Worm (Caenorhabditis elegans) whole organism, L3 larva: ENCODE measurements around the gene C15H11.10.

Experiments used
- R02D3.7 ChIP-seq: fragments of 150-350 bp; optimal IDR thresholded peaks from 2 replicates; lab custom pipeline; 2014; ENCODE audit warnings: missing biosample characterization, missing genetic modification characterization
- ZK546.5 ChIP-seq: sonication (generic microtip); optimal IDR thresholded peaks from 2 replicates; lab custom pipeline; 2017; ENCODE audit warnings: missing biosample characterization, missing genetic modification characterization
- aly-2 ChIP-seq: fragments of 150-350 bp; optimal IDR thresholded peaks from 2 replicates; lab custom pipeline; 2014; ENCODE audit warnings: missing biosample characterization, missing genetic modification characterization
- ama-1 ChIP-seq: fragments of 150-350 bp; optimal IDR thresholded peaks from 2 replicates; lab custom pipeline; 2018
- ceh-16 ChIP-seq: sonication (generic microtip); optimal IDR thresholded peaks from 2 replicates; lab custom pipeline; 2017; ENCODE audit warnings: missing biosample characterization, missing genetic modification characterization
- ceh-28 ChIP-seq: fragments of 150-350 bp; optimal IDR thresholded peaks from 2 replicates; lab custom pipeline; 2014; ENCODE audit warnings: missing biosample characterization, missing genetic modification reagents, missing genetic modification characterization
- ceh-82 ChIP-seq: fragments of 150-350 bp; optimal IDR thresholded peaks from 2 replicates; lab custom pipeline; 2014; ENCODE audit warnings: missing biosample characterization, missing genetic modification characterization
- ceh-9 ChIP-seq: sonication (generic microtip); optimal IDR thresholded peaks from 2 replicates; lab custom pipeline; 2018; ENCODE audit warnings: missing biosample characterization, missing genetic modification characterization
- daf-12 ChIP-seq: fragments of 150-350 bp; optimal IDR thresholded peaks from 2 replicates; lab custom pipeline; 2014; ENCODE audit warnings: missing biosample characterization, missing genetic modification reagents, missing genetic modification characterization
- egl-27 ChIP-seq: sonication (generic microtip); optimal IDR thresholded peaks from 4 replicates; lab custom pipeline; 2017; ENCODE audit warnings: missing biosample characterization, missing genetic modification reagents, missing genetic modification characterization
- egl-5 ChIP-seq: fragments of 150-350 bp; optimal IDR thresholded peaks from 2 replicates; lab custom pipeline; 2017; ENCODE audit warnings: missing biosample characterization, missing genetic modification reagents, missing genetic modification characterization, inconsistent platforms
- elt-1 ChIP-seq: fragments of 150-350 bp; optimal IDR thresholded peaks from 2 replicates; lab custom pipeline; 2014; ENCODE audit warnings: missing biosample characterization, missing genetic modification characterization
- elt-2 ChIP-seq: sonication (generic microtip); optimal IDR thresholded peaks from 2 replicates; lab custom pipeline; 2016; ENCODE audit warnings: missing genetic modification reagents, mild to moderate bottlenecking, missing genetic modification characterization, missing compliant biosample characterization
- elt-3 ChIP-seq, 3 experiments: fragments of 150-350 bp in 1 of 3; sonication (generic microtip) in 2 of 3; optimal IDR thresholded peaks; 2 replicates in 2 of 3; 4 replicates in 1 of 3; lab custom pipeline; 2014 to 2017; ENCODE audit warnings: missing biosample characterization in 3 of 3, missing genetic modification characterization in 3 of 3
- fkh-10 ChIP-seq: sonication (generic microtip); optimal IDR thresholded peaks from 2 replicates; lab custom pipeline; 2017; ENCODE audit warnings: missing biosample characterization, missing genetic modification reagents, missing genetic modification characterization
- fkh-2 ChIP-seq: fragments of 150-350 bp; optimal IDR thresholded peaks from 2 replicates; lab custom pipeline; 2014; ENCODE audit warnings: missing biosample characterization, missing genetic modification reagents, missing genetic modification characterization
- fos-1 ChIP-seq: fragments of 150-350 bp; optimal IDR thresholded peaks from 2 replicates; lab custom pipeline; 2014; ENCODE audit warnings: missing biosample characterization, missing genetic modification characterization
- hmg-11 ChIP-seq: sonication (generic microtip); optimal IDR thresholded peaks from 2 replicates; lab custom pipeline; 2016; ENCODE audit warnings: missing genetic modification characterization, missing compliant biosample characterization
- jun-1 ChIP-seq: fragments of 150-350 bp; optimal IDR thresholded peaks from 2 replicates; lab custom pipeline; 2014; ENCODE audit warnings: missing biosample characterization, missing genetic modification reagents, missing genetic modification characterization
- lin-15B ChIP-seq: fragments of 150-350 bp; optimal IDR thresholded peaks from 2 replicates; lab custom pipeline; 2014; ENCODE audit warnings: missing biosample characterization, missing genetic modification characterization
- lin-39 ChIP-seq: fragments of 150-350 bp; optimal IDR thresholded peaks from 2 replicates; lab custom pipeline; 2018; ENCODE audit warnings: missing biosample characterization, missing genetic modification reagents, missing genetic modification characterization
- lsy-12 ChIP-seq: sonication (generic microtip); optimal IDR thresholded peaks from 2 replicates; lab custom pipeline; 2016; ENCODE audit warnings: mild to moderate bottlenecking, missing genetic modification characterization, missing compliant biosample characterization
- mdl-1 ChIP-seq: fragments of 150-350 bp; optimal IDR thresholded peaks from 2 replicates; lab custom pipeline; 2014; ENCODE audit warnings: missing biosample characterization, missing genetic modification characterization
- mml-1 ChIP-seq: fragments of 150-350 bp; sonication (generic microtip); optimal IDR thresholded peaks from 3 replicates; lab custom pipeline; 2014; ENCODE audit warnings: missing biosample characterization, missing genetic modification characterization
- nfya-1 ChIP-seq: sonication (generic microtip); optimal IDR thresholded peaks from 2 replicates; lab custom pipeline; 2017; ENCODE audit warnings: missing genetic modification characterization, mild to moderate bottlenecking, missing compliant biosample characterization, antibody characterized with exemption, moderate library complexity; ENCODE audit not compliant: insufficient read depth
- nhr-11 ChIP-seq: fragments of 150-350 bp; optimal IDR thresholded peaks from 2 replicates; lab custom pipeline; 2014; ENCODE audit warnings: missing biosample characterization, missing genetic modification characterization
- nhr-12 ChIP-seq: fragments of 150-350 bp; optimal IDR thresholded peaks from 2 replicates; lab custom pipeline; 2014; ENCODE audit warnings: missing biosample characterization, missing genetic modification characterization
- nhr-23 ChIP-seq: fragments of 150-350 bp; optimal IDR thresholded peaks from 2 replicates; lab custom pipeline; 2014; ENCODE audit warnings: missing biosample characterization, missing genetic modification reagents, missing genetic modification characterization
- nhr-237 ChIP-seq: fragments of 150-350 bp; optimal IDR thresholded peaks from 2 replicates; lab custom pipeline; 2014; ENCODE audit warnings: missing biosample characterization, missing genetic modification characterization
- nhr-25 ChIP-seq: sonication (generic microtip); optimal IDR thresholded peaks from 2 replicates; lab custom pipeline; 2017; ENCODE audit warnings: missing biosample characterization, missing genetic modification characterization
- nhr-28 ChIP-seq: fragments of 150-350 bp; optimal IDR thresholded peaks from 2 replicates; lab custom pipeline; 2014; ENCODE audit warnings: missing biosample characterization, missing genetic modification characterization
- nhr-43 ChIP-seq: sonication (generic microtip); optimal IDR thresholded peaks from 2 replicates; lab custom pipeline; 2016; ENCODE audit warnings: mild to moderate bottlenecking, missing genetic modification characterization, missing compliant biosample characterization; ENCODE audit not compliant: poor library complexity, severe bottlenecking
- nhr-67 ChIP-seq: fragments of 150-350 bp; optimal IDR thresholded peaks from 2 replicates; lab custom pipeline; 2014; ENCODE audit warnings: missing biosample characterization, missing genetic modification characterization
- nhr-76 ChIP-seq: fragments of 150-350 bp; sonication (generic microtip); optimal IDR thresholded peaks from 5 replicates; lab custom pipeline; 2014; ENCODE audit warnings: missing biosample characterization, missing genetic modification characterization
- nhr-77 ChIP-seq: fragments of 150-350 bp; optimal IDR thresholded peaks from 2 replicates; lab custom pipeline; 2014; ENCODE audit warnings: missing biosample characterization, missing genetic modification characterization
- pha-4 ChIP-seq: fragments of 150-350 bp; optimal IDR thresholded peaks from 2 replicates; lab custom pipeline; 2014; ENCODE audit warnings: missing biosample characterization, missing genetic modification reagents, missing genetic modification characterization
- pqm-1 ChIP-seq: fragments of 150-350 bp; optimal IDR thresholded peaks from 2 replicates; lab custom pipeline; 2017; ENCODE audit warnings: missing biosample characterization, missing genetic modification characterization, inconsistent platforms
- sea-2 ChIP-seq: fragments of 150-350 bp; sonication (generic microtip); optimal IDR thresholded peaks from 4 replicates; lab custom pipeline; 2014; ENCODE audit warnings: missing biosample characterization, missing genetic modification reagents, missing genetic modification characterization
- skn-1 ChIP-seq: fragments of 150-350 bp; optimal IDR thresholded peaks from 2 replicates; lab custom pipeline; 2014; ENCODE audit warnings: missing biosample characterization, missing genetic modification characterization
- snpc-4 ChIP-seq: fragments of 150-350 bp; optimal IDR thresholded peaks from 2 replicates; lab custom pipeline; 2014; ENCODE audit warnings: missing biosample characterization, missing genetic modification characterization
- tbx-2 ChIP-seq: sonication (generic microtip); optimal IDR thresholded peaks from 2 replicates; lab custom pipeline; 2016; ENCODE audit warnings: mild to moderate bottlenecking, missing genetic modification characterization, missing compliant biosample characterization
- unc-62 ChIP-seq: fragments of 150-350 bp; sonication (generic microtip); optimal IDR thresholded peaks from 4 replicates; lab custom pipeline; 2014; ENCODE audit warnings: missing biosample characterization, missing genetic modification reagents, missing genetic modification characterization
- zag-1 ChIP-seq: fragments of 150-350 bp; optimal IDR thresholded peaks from 2 replicates; lab custom pipeline; 2014; ENCODE audit warnings: missing biosample characterization, missing genetic modification characterization
- ztf-11 ChIP-seq: fragments of 150-350 bp; optimal IDR thresholded peaks from 2 replicates; lab custom pipeline; 2014; ENCODE audit warnings: missing biosample characterization, missing genetic modification characterization
- ztf-4 ChIP-seq: fragments of 150-350 bp; optimal IDR thresholded peaks from 2 replicates; lab custom pipeline; 2014; ENCODE audit warnings: missing biosample characterization, missing genetic modification characterization

Gene C15H11.10

DNA sequence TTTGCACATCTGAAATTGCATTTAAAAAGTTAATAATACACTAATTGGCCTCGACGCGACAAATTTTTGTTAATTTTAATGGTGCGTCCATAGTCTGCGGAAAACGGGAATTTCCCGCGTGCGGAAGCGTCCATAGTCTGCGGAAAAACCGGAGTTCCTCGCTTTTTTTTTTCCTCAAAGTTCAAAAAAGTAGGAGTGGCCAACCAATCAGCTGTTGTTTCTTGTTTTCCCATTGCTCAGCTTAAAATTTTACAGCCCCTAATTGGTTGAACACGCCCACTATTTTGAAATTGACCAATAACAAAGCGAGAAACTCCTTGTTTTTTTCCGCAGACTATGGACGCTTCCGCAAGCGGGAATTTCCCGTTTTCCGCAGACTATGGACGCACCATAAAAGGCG is 34.6 kb upstream of the C15H11.10 start:
- peak; percentile 86 for TF ChIP-seq nfya-1 (tag; lab: Kevin White, UChicago)

DNA sequence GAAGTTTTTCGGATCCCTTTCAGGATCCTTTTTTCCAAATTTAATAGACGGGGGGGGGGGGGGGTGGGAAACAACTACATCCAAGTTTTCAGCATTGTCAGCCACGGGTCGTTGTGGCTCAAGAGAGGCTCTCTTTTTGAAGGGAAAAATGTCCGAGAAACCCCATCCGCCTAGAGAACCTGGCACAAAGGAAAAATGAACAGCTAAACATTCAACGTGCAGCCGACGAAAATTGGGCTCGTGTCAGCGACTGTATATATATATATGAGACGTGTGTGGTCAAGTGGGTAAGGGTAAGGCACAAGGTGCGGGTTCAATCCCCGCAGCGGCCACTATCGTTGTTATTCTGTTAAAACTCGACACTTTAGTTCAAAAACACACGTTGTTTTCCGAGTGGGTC is 33.4 kb upstream of the C15H11.10 start, which contains the start of gene Y49A3A.4:
Gene Y49A3A.4, minus strand, starts transcription at position 314 of the 400 bp plus-strand sequence.
- TF ChIP-seq nfya-1 (tag; lab: Kevin White, UChicago) (peak; percentile 14), nhr-76 (tag; lab: Kevin White, UChicago) (no peak), snpc-4 (tag; lab: Kevin White, UChicago) (peak; percentile 77), elt-2 (tag; lab: Kevin White, UChicago) (peak; percentile 11)

DNA sequence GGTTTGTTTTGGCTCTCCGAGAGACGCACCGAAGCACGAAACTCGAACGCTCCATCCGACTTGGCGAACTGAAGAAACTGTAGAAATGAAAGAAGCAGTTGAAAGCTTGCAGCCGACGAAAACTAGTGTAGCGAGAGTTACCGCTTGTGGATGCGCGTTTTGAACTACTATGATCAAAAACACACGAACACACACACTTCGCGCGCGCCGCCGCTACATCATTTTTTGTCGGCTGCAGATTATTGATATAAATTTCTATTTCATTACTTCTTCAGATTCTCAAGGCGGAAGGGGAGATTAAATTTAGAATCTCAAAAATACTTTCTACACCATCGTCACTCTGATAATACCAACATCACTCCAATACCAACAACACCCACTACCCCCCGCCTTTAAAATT is 30.0 kb upstream of the C15H11.10 start:
- TF ChIP-seq daf-12 (tag; lab: Kevin White, UChicago) (no peak), ceh-16 (tag; lab: Kevin White, UChicago) (no peak), lin-15B (no peak), tbx-2 (tag; lab: Kevin White, UChicago) (no peak), nhr-237 (tag; lab: Kevin White, UChicago) (no peak), lin-39 (tag; lab: Kevin White, UChicago) (no peak), zag-1 (tag; lab: Kevin White, UChicago) (no peak), pqm-1 (tag; lab: Kevin White, UChicago) (no peak), fkh-2 (no peak)

DNA sequence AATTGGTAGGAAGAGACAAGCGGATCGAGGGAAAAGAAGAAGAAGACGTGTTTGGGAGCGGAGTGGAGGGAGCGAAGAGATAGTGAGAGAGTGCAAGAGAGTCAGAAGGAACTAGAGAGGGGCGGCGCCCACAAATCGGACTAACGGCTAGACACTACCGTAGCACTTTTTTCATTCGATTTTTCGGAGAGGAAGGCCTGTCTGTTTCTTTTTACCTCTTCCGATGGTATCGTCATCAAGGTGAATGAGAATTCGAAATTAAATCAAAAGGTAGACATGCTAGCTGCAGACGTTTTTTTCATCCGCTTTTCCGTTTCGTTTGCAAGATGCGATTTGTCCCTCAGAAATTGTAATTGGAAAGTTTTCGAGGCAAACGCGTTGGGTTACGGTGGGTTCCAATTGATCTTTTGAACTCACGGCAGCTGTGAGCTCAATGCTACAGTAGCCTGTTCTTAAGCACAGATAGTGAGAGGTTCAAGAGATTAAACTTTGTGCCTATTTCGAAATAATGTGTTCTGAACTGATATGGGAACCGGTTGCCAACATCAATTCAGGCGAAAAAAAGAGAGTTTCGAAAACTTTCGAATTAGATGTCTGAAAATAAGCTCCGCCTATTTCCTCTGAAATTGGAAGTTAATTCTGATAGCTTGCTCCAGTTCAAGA is 27.2 kb upstream of the C15H11.10 start:
- TF ChIP-seq tbx-2 (tag; lab: Kevin White, UChicago) (no peak), aly-2 (tag; lab: Kevin White, UChicago) (no peak), nfya-1 (tag; lab: Kevin White, UChicago) (peak; percentile 100), ceh-28 (tag; lab: Kevin White, UChicago) (no peak), skn-1 (tag; lab: Kevin White, UChicago) (no peak), sea-2 (no peak), ceh-16 (tag; lab: Kevin White, UChicago) (no peak), elt-2 (tag; lab: Kevin White, UChicago) (no peak), nhr-28 (tag; lab: Kevin White, UChicago) (no peak), lin-39 (tag; lab: Kevin White, UChicago) (peak; percentile 47), zag-1 (tag; lab: Kevin White, UChicago) (no peak), lsy-12 (peak; percentile 29), nhr-43 (tag; lab: Kevin White, UChicago) (peak; percentile 46), nhr-67 (tag; lab: Kevin White, UChicago) (no peak), nhr-77 (tag; lab: Kevin White, UChicago) (no peak), nhr-23 (tag; lab: Kevin White, UChicago) (peak; percentile 14), nhr-11 (tag; lab: Kevin White, UChicago) (no peak), elt-1 (no peak), nhr-76 (tag; lab: Kevin White, UChicago) (no peak), mml-1 (tag; lab: Kevin White, UChicago) (no peak), egl-27 (tag; lab: Kevin White, UChicago) (no peak), fkh-10 (GFP tag; lab: Kevin White, UChicago) (no peak), snpc-4 (tag; lab: Kevin White, UChicago) (no peak), nhr-12 (tag; lab: Kevin White, UChicago) (no peak), ceh-9 (tag; lab: Kevin White, UChicago) (no peak), nhr-25 (peak; percentile 88), jun-1 (no peak), ztf-11 (peak; percentile 33), daf-12 (tag; lab: Kevin White, UChicago) (no peak), egl-5 (no peak), ama-1 (lab: Kevin White, UChicago) (peak; percentile 35), ztf-4 (tag; lab: Kevin White, UChicago) (no peak), pha-4 (tag; lab: Kevin White, UChicago) (no peak), nhr-237 (tag; lab: Kevin White, UChicago) (no peak), fkh-2 (no peak), lin-15B (no peak), R02D3.7 (tag; lab: Kevin White, UChicago) (no peak), unc-62 (GFP tag; lab: Kevin White, UChicago) (no peak), ZK546.5 (tag; lab: Kevin White, UChicago) (no peak), mdl-1 (tag; lab: Kevin White, UChicago) (no peak), ceh-82 (tag; lab: Kevin White, UChicago) (no peak), elt-3 (tag; optimal IDR thresholded peaks at IDR 0.05; lab: Kevin White, UChicago) (no peak), hmg-11 (peak; percentile 66), pqm-1 (tag; lab: Kevin White, UChicago) (no peak), fos-1 (no peak)
